Worm (Caenorhabditis elegans) whole organism, L4 larva: ENCODE data around the gene nspc-16.

Source experiments
- F26F4.8 ChIP-seq: fragments of 200-800 bp; sonication (Bioruptor generic); conservative IDR thresholded peaks from 2 replicates; pipeline ENCODE4 v1.3.6; 2022; ENCODE audit warnings: missing genetic modification characterization, missing compliant biosample characterization
- F37D6.2 ChIP-seq: sonication (generic microtip); optimal IDR thresholded peaks from 2 replicates; lab custom pipeline; 2016; ENCODE audit warnings: mild to moderate bottlenecking, missing genetic modification characterization, missing compliant biosample characterization
- R02D3.7 ChIP-seq: fragments of 150-350 bp; sonication (generic microtip); optimal IDR thresholded peaks from 3 replicates; lab custom pipeline; 2014; ENCODE audit warnings: missing biosample characterization, missing genetic modification characterization
- T20F7.1 ChIP-seq: fragments of 200-800 bp; sonication (Bioruptor generic); optimal IDR thresholded peaks from 2 replicates; lab custom pipeline; 2018; ENCODE audit warnings: mild to moderate bottlenecking, missing genetic modification characterization, missing compliant biosample characterization
- Y5F2A.4 ChIP-seq: fragments of 200-800 bp; sonication (Bioruptor generic); optimal IDR thresholded peaks from 2 replicates; lab custom pipeline; 2018; ENCODE audit warnings: mild to moderate bottlenecking, missing genetic modification characterization, missing compliant biosample characterization
- ZK337.2 ChIP-seq: fragments of 200-800 bp; sonication (Bioruptor generic); IDR thresholded peaks from 2 replicates; pipeline ENCODE4 v1.3.6; 2022; ENCODE audit warnings: missing genetic modification reagents, missing genetic modification characterization, missing compliant biosample characterization
- ZK546.5 ChIP-seq, 2 experiments: sonication (generic microtip); optimal IDR thresholded peaks; 2 replicates each; lab custom pipeline; 2017; ENCODE audit warnings: missing biosample characterization in 2 of 2, missing genetic modification characterization in 2 of 2
- aha-1 ChIP-seq: fragments of 150-350 bp; peaks from one replicate; lab custom pipeline; 2014; ENCODE audit warnings: missing biosample characterization, missing genetic modification characterization
- ama-1 ChIP-seq: fragments of 150-350 bp; optimal IDR thresholded peaks from 2 replicates; lab custom pipeline; 2014; ENCODE audit warnings: inconsistent platforms, mixed read lengths
- attf-4 ChIP-seq: sonication (generic microtip); optimal IDR thresholded peaks from 3 replicates; lab custom pipeline; 2017; ENCODE audit warnings: missing biosample characterization, missing genetic modification characterization
- ceh-20 ChIP-seq: fragments of 200-800 bp; sonication (Bioruptor generic); IDR thresholded peaks from 2 replicates; pipeline ENCODE4 v1.3.6; 2022; ENCODE audit warnings: missing genetic modification reagents, missing genetic modification characterization, missing compliant biosample characterization
- ceh-28 ChIP-seq: fragments of 150-350 bp; optimal IDR thresholded peaks from 2 replicates; lab custom pipeline; 2014; ENCODE audit warnings: missing biosample characterization, missing genetic modification reagents, missing genetic modification characterization
- ceh-62 ChIP-seq: sonication (generic microtip); optimal IDR thresholded peaks from 2 replicates; lab custom pipeline; 2017; ENCODE audit warnings: missing biosample characterization, missing genetic modification characterization
- cey-2 ChIP-seq: sonication (generic microtip); optimal IDR thresholded peaks from 3 replicates; lab custom pipeline; 2017; ENCODE audit warnings: missing genetic modification characterization, mild to moderate bottlenecking, missing compliant biosample characterization, antibody characterized with exemption, borderline replicate concordance; ENCODE audit not compliant: insufficient read depth
- ctbp-1 ChIP-seq: fragments of 200-800 bp; sonication (Bioruptor generic); IDR thresholded peaks from 2 replicates; pipeline ENCODE4 v1.3.6; 2022; ENCODE audit warnings: missing genetic modification reagents, missing genetic modification characterization, missing compliant biosample characterization
- daf-19 ChIP-seq: fragments of 200-800 bp; sonication (Bioruptor generic); conservative IDR thresholded peaks from 2 replicates; pipeline ENCODE4 v1.3.6; 2022; ENCODE audit warnings: missing genetic modification characterization, missing compliant biosample characterization
- daf-8 ChIP-seq: fragments of 200-800 bp; sonication (Bioruptor generic); IDR thresholded peaks from 2 replicates; pipeline ENCODE4 v1.3.6; 2022; ENCODE audit warnings: missing genetic modification characterization, missing compliant biosample characterization
- dmd-9 ChIP-seq: fragments of 200-800 bp; sonication (Bioruptor generic); IDR thresholded peaks from 2 replicates; pipeline ENCODE4 v1.3.6; 2022; ENCODE audit warnings: missing genetic modification reagents, missing genetic modification characterization, missing compliant biosample characterization
- dpl-1 ChIP-seq: fragments of 150-350 bp; optimal IDR thresholded peaks from 2 replicates; lab custom pipeline; 2014; ENCODE audit warnings: missing biosample characterization, missing genetic modification reagents, missing genetic modification characterization
- egl-43 ChIP-seq: fragments of 200-800 bp; sonication (Bioruptor generic); IDR thresholded peaks from 2 replicates; pipeline ENCODE4 v1.3.6; 2022; ENCODE audit warnings: missing genetic modification reagents, missing genetic modification characterization, missing compliant biosample characterization
- fkh-10 ChIP-seq: fragments of 150-350 bp; optimal IDR thresholded peaks from 2 replicates; lab custom pipeline; 2014; ENCODE audit warnings: missing biosample characterization, missing genetic modification reagents, missing genetic modification characterization
- hlh-11 ChIP-seq: fragments of 200-800 bp; sonication (Bioruptor generic); optimal IDR thresholded peaks from 2 replicates; lab custom pipeline; 2018; ENCODE audit warnings: mild to moderate bottlenecking, missing genetic modification characterization, missing compliant biosample characterization
- hlh-30 ChIP-seq: sonication (generic microtip); optimal IDR thresholded peaks from 2 replicates; lab custom pipeline; 2017; ENCODE audit warnings: antibody characterized with exemption, mild to moderate bottlenecking, missing genetic modification characterization, missing compliant biosample characterization; ENCODE audit not compliant: insufficient read depth
- hmg-1.1 ChIP-seq: fragments of 200-800 bp; sonication (Bioruptor generic); IDR thresholded peaks from 2 replicates; pipeline ENCODE4 v1.3.6; 2022; ENCODE audit warnings: missing genetic modification reagents, missing genetic modification characterization, missing compliant biosample characterization
- lim-7 ChIP-seq: fragments of 200-800 bp; sonication (Bioruptor generic); IDR thresholded peaks from 2 replicates; pipeline ENCODE4 v1.3.6; 2022; ENCODE audit warnings: missing genetic modification characterization, missing compliant biosample characterization
- lin-1 ChIP-seq: fragments of 200-800 bp; sonication (Bioruptor generic); IDR thresholded peaks from 2 replicates; pipeline ENCODE4 v1.3.6; 2022; ENCODE audit warnings: missing genetic modification reagents, missing genetic modification characterization, missing compliant biosample characterization
- lin-15B ChIP-seq: fragments of 150-350 bp; sonication (generic microtip); optimal IDR thresholded peaks from 3 replicates; lab custom pipeline; 2014; ENCODE audit warnings: missing biosample characterization, missing genetic modification characterization
- lin-29 ChIP-seq: fragments of 200-800 bp; sonication (Bioruptor generic); IDR thresholded peaks from 2 replicates; pipeline ENCODE4 v1.3.6; 2022; ENCODE audit warnings: missing genetic modification reagents, missing genetic modification characterization, missing compliant biosample characterization
- lin-39 ChIP-seq: fragments of 150-350 bp; optimal IDR thresholded peaks from 2 replicates; lab custom pipeline; 2014; ENCODE audit warnings: missing biosample characterization, missing genetic modification reagents, missing genetic modification characterization
- mdt-29 ChIP-seq: fragments of 200-800 bp; sonication (Bioruptor generic); IDR thresholded peaks from 2 replicates; pipeline ENCODE4 v1.3.6; 2022; ENCODE audit warnings: missing genetic modification reagents, missing genetic modification characterization, missing compliant biosample characterization
- mep-1 ChIP-seq: fragments of 150-350 bp; sonication (generic microtip); optimal IDR thresholded peaks from 3 replicates; lab custom pipeline; 2014; ENCODE audit warnings: missing biosample characterization, missing genetic modification characterization
- mes-2 ChIP-seq: sonication (generic microtip); optimal IDR thresholded peaks from 2 replicates; lab custom pipeline; 2016; ENCODE audit warnings: missing genotype, mild to moderate bottlenecking, missing genetic modification characterization, missing compliant biosample characterization; ENCODE audit not compliant: poor library complexity, severe bottlenecking
- mxl-3 ChIP-seq: fragments of 200-800 bp; sonication (Bioruptor generic); optimal IDR thresholded peaks from 2 replicates; lab custom pipeline; 2018; ENCODE audit warnings: mild to moderate bottlenecking, missing genetic modification characterization, missing compliant biosample characterization
- nhr-102 ChIP-seq: sonication (generic microtip); optimal IDR thresholded peaks from 2 replicates; lab custom pipeline; 2016; ENCODE audit warnings: mild to moderate bottlenecking, missing genetic modification characterization, moderate library complexity, missing compliant biosample characterization
- nhr-11 ChIP-seq: fragments of 150-350 bp; optimal IDR thresholded peaks from 2 replicates; lab custom pipeline; 2014; ENCODE audit warnings: missing biosample characterization, missing genetic modification characterization
- nhr-111 ChIP-seq: fragments of 200-800 bp; sonication (Bioruptor generic); optimal IDR thresholded peaks from 2 replicates; lab custom pipeline; 2018; ENCODE audit warnings: mild to moderate bottlenecking, missing genetic modification characterization, missing compliant biosample characterization
- nhr-41 ChIP-seq: fragments of 200-800 bp; sonication (Bioruptor generic); IDR thresholded peaks from 2 replicates; pipeline ENCODE4 v1.3.6; 2022; ENCODE audit warnings: missing genetic modification reagents, missing genetic modification characterization, missing compliant biosample characterization
- nhr-42 ChIP-seq: fragments of 200-800 bp; sonication (Bioruptor generic); IDR thresholded peaks from 2 replicates; pipeline ENCODE4 v1.3.6; 2022; ENCODE audit warnings: missing genetic modification characterization, missing compliant biosample characterization
- nhr-48 ChIP-seq: sonication (generic microtip); optimal IDR thresholded peaks from 2 replicates; lab custom pipeline; 2016; ENCODE audit warnings: mild to moderate bottlenecking, missing genetic modification characterization, missing compliant biosample characterization
- nhr-76 ChIP-seq: fragments of 150-350 bp; optimal IDR thresholded peaks from 2 replicates; lab custom pipeline; 2014; ENCODE audit warnings: missing biosample characterization, missing genetic modification characterization
- php-3 ChIP-seq: fragments of 200-800 bp; sonication (Bioruptor generic); IDR thresholded peaks from 2 replicates; pipeline ENCODE4 v1.3.6; 2022; ENCODE audit warnings: missing genetic modification reagents, missing genetic modification characterization, missing compliant biosample characterization
- saeg-2 ChIP-seq: fragments of 200-800 bp; sonication (Bioruptor generic); IDR thresholded peaks from 2 replicates; pipeline ENCODE4 v1.3.6; 2022; ENCODE audit warnings: missing genetic modification reagents, missing genetic modification characterization, missing compliant biosample characterization
- spr-1 ChIP-seq: sonication (generic microtip); optimal IDR thresholded peaks from 2 replicates; lab custom pipeline; 2016; ENCODE audit warnings: mild to moderate bottlenecking, missing genetic modification characterization, missing compliant biosample characterization
- spr-3 ChIP-seq: fragments of 200-800 bp; sonication (Bioruptor generic); optimal IDR thresholded peaks from 2 replicates; lab custom pipeline; 2018; ENCODE audit warnings: mild to moderate bottlenecking, missing genetic modification characterization, missing compliant biosample characterization
- unc-130 ChIP-seq: sonication (generic microtip); optimal IDR thresholded peaks from 2 replicates; lab custom pipeline; 2016; ENCODE audit warnings: missing genetic modification reagents, missing genetic modification characterization, missing compliant biosample characterization
- zfp-2 ChIP-seq: sonication (generic microtip); optimal IDR thresholded peaks from 2 replicates; lab custom pipeline; 2016; ENCODE audit warnings: mild to moderate bottlenecking, missing genetic modification characterization, missing compliant biosample characterization
- zfp-3 ChIP-seq: fragments of 200-800 bp; sonication (Bioruptor generic); conservative IDR thresholded peaks from 2 replicates; pipeline ENCODE4 v1.3.6; 2022; ENCODE audit warnings: missing genetic modification reagents, missing genetic modification characterization, missing compliant biosample characterization
- zip-11 ChIP-seq: fragments of 200-800 bp; sonication (Bioruptor generic); IDR thresholded peaks from 2 replicates; pipeline ENCODE4 v1.3.6; 2022; ENCODE audit warnings: missing genetic modification characterization, missing compliant biosample characterization
- ztf-7 ChIP-seq: fragments of 150-350 bp; optimal IDR thresholded peaks from 2 replicates; lab custom pipeline; 2014; ENCODE audit warnings: missing biosample characterization, missing genetic modification characterization

Gene nspc-16

ce11 chrX:14500422-14501058 is 22.8 kb upstream of the nspc-16 start (continued):
- TF ChIP-seq ama-1 (lab: Kevin White, UChicago), result no peak
- TF ChIP-seq ceh-20 (GFP tag; lab: Robert Waterston, UW), result 0 out of 2 replicates have a peak, but pooled peaks have one; percentile 9
- TF ChIP-seq nhr-48 (tag; lab: Kevin White, UChicago), result peak; percentile 91
- TF ChIP-seq lim-7 (GFP tag; lab: Robert Waterston, UW), result no peak
- TF ChIP-seq nhr-11, result no peak
- TF ChIP-seq ZK337.2 (GFP tag; lab: Robert Waterston, UW), result no peak
- no peak for TF ChIP-seq zip-11 (GFP tag; lab: Robert Waterston, UW)
- peak; percentile 94 for TF ChIP-seq hlh-11 (tag; lab: Kevin White, UChicago)
- TF ChIP-seq mdt-29 (GFP tag; lab: Robert Waterston, UW), result no peak
- TF ChIP-seq hmg-1.1 (GFP tag; lab: Robert Waterston, UW), result no peak
- TF ChIP-seq attf-4 (tag; lab: Kevin White, UChicago), result no peak

ce11 chrX:14502116-14502587 is 21.2 kb upstream of the nspc-16 start:
- no peak for TF ChIP-seq egl-43 (GFP tag; lab: Robert Waterston, UW)
- TF ChIP-seq mep-1 (tag; lab: Kevin White, UChicago), result peak; percentile 80
- peak; percentile 14; the same call in 1 of the 2 replicates for TF ChIP-seq zfp-3 (GFP tag; lab: Robert Waterston, UW)
- no peak for TF ChIP-seq nhr-76 (tag; lab: Kevin White, UChicago)
- no peak for TF ChIP-seq ztf-7 (tag; lab: Kevin White, UChicago)
- TF ChIP-seq F37D6.2 (tag; lab: Kevin White, UChicago), result no peak
- no peak for TF ChIP-seq Y5F2A.4 (GFP tag; lab: Kevin White, UChicago)
- no peak for TF ChIP-seq fkh-10
- TF ChIP-seq nhr-102 (tag; lab: Kevin White, UChicago), result peak; percentile 94
- TF ChIP-seq lin-1 (GFP tag; lab: Robert Waterston, UW), result peak; percentile 82
- no peak for TF ChIP-seq nhr-111 (GFP tag; lab: Kevin White, UChicago)
- TF ChIP-seq cey-2, result peak; percentile 24
- no peak for TF ChIP-seq spr-3
- no peak; the same call in 1 of the 2 replicates for TF ChIP-seq lin-29
- no peak for TF ChIP-seq unc-130 (GFP tag; lab: Kevin White, UChicago)
- no peak for TF ChIP-seq ZK546.5 (tag; optimal IDR thresholded peaks at IDR 0.05; lab: Kevin White, UChicago)
- peak; percentile 80 for TF ChIP-seq T20F7.1
- peak; percentile 84; the same call in 1 of the 2 replicates for TF ChIP-seq saeg-2 (GFP tag; lab: Robert Waterston, UW)
- peak; percentile 43 for TF ChIP-seq mxl-3 (GFP tag; lab: Kevin White, UChicago)
- peak; percentile 97 for TF ChIP-seq php-3
- TF ChIP-seq F26F4.8 (GFP tag; lab: Robert Waterston, UW), result no peak
- TF ChIP-seq nhr-41 (GFP tag; lab: Robert Waterston, UW), result no peak
- TF ChIP-seq R02D3.7, result no peak
- TF ChIP-seq ceh-20 (GFP tag; lab: Robert Waterston, UW), result peak; percentile 96
- no peak for TF ChIP-seq daf-19
- TF ChIP-seq dmd-9 (GFP tag; lab: Robert Waterston, UW), result no peak
- TF ChIP-seq lin-15B (tag; lab: Kevin White, UChicago), result no peak
- TF ChIP-seq lin-39 (tag; lab: Kevin White, UChicago), result no peak
- no peak for TF ChIP-seq nhr-42
- no peak for TF ChIP-seq ceh-62 (tag; lab: Kevin White, UChicago)
- no peak for TF ChIP-seq zfp-2
- peak; percentile 92 for TF ChIP-seq hlh-30 (tag; lab: Kevin White, UChicago)
- peak; percentile 12 for TF ChIP-seq dpl-1 (GFP tag; lab: Kevin White, UChicago)
- no peak for TF ChIP-seq daf-8 (GFP tag; lab: Robert Waterston, UW)
- TF ChIP-seq ceh-28, result no peak
- no peak for TF ChIP-seq mes-2 (tag; lab: Kevin White, UChicago)
- no peak for TF ChIP-seq ctbp-1
- TF ChIP-seq ama-1 (lab: Kevin White, UChicago), result no peak
- peak; percentile 19 for TF ChIP-seq spr-1 (tag; lab: Kevin White, UChicago)
- peak; percentile 90 for TF ChIP-seq aha-1 (tag; lab: Kevin White, UChicago)
